Fruit fly (Drosophila melanogaster) whole organism, prepupa: ENCODE measurements around the gene Obp28a.

Experiments used
- CG10631 ChIP-seq: fragments of 200-800 bp; sonication (Bioruptor generic); optimal IDR thresholded peaks from 2 replicates; lab custom pipeline; 2016; ENCODE audit warnings: missing biosample characterization, missing genetic modification characterization
- CG10669 ChIP-seq: fragments of 200-800 bp; sonication (Bioruptor generic); optimal IDR thresholded peaks from 3 replicates; lab custom pipeline; 2018; ENCODE audit warnings: missing biosample characterization, mild to moderate bottlenecking, missing genetic modification characterization, moderate library complexity
- CG11294 ChIP-seq: fragments of 200-800 bp; sonication (Bioruptor generic); IDR thresholded peaks from 2 replicates; pipeline ENCODE4 v1.3.6; 2022; ENCODE audit warnings: missing biosample characterization, missing genetic modification characterization
- CG11762 ChIP-seq: fragments of 200-800 bp; sonication (Bioruptor generic); optimal IDR thresholded peaks from 3 replicates; lab custom pipeline; 2016; ENCODE audit warnings: missing biosample characterization, missing genetic modification characterization; ENCODE audit not compliant: insufficient read depth
- CG11902 ChIP-seq: fragments of 200-800 bp; sonication (Bioruptor generic); optimal IDR thresholded peaks from 3 replicates; lab custom pipeline; 2016; ENCODE audit warnings: missing biosample characterization, missing genetic modification characterization
- CG16779 ChIP-seq: fragments of 200-800 bp; sonication (Bioruptor generic); optimal IDR thresholded peaks from 3 replicates; lab custom pipeline; 2017; ENCODE audit warnings: missing biosample characterization, mild to moderate bottlenecking, missing genetic modification characterization
- CG3032 ChIP-seq: fragments of 200-800 bp; optimal IDR thresholded peaks from 2 replicates; lab custom pipeline; 2019; ENCODE audit warnings: missing biosample characterization, mild to moderate bottlenecking, missing genetic modification characterization, moderate library complexity
- CG31627 ChIP-seq: fragments of 200-800 bp; sonication (Bioruptor generic); optimal IDR thresholded peaks from 3 replicates; lab custom pipeline; 2016; ENCODE audit warnings: missing biosample characterization, missing genetic modification characterization
- CG32006 ChIP-seq: fragments of 200-800 bp; sonication (Bioruptor generic); optimal IDR thresholded peaks from 3 replicates; lab custom pipeline; 2017; ENCODE audit warnings: missing biosample characterization, mild to moderate bottlenecking, missing genetic modification characterization
- CG34406 ChIP-seq: fragments of 200-800 bp; sonication (Bioruptor generic); optimal IDR thresholded peaks from 3 replicates; lab custom pipeline; 2016; ENCODE audit warnings: missing biosample characterization, missing genetic modification characterization
- CG3919 ChIP-seq: fragments of 200-800 bp; sonication (Bioruptor generic); optimal IDR thresholded peaks from 3 replicates; lab custom pipeline; 2016; ENCODE audit warnings: missing biosample characterization, missing genetic modification characterization
- CG4318 ChIP-seq: fragments of 200-800 bp; sonication (Bioruptor generic); optimal IDR thresholded peaks from 3 replicates; lab custom pipeline; 2017; ENCODE audit warnings: missing biosample characterization, mild to moderate bottlenecking, missing genetic modification characterization
- CG6163 ChIP-seq: fragments of 200-800 bp; sonication (Bioruptor generic); IDR thresholded peaks from 3 replicates; pipeline ENCODE4 v1.3.6; 2022; ENCODE audit warnings: missing biosample characterization, missing genetic modification characterization
- CG6792 ChIP-seq: fragments of 200-800 bp; sonication (Bioruptor generic); optimal IDR thresholded peaks from 3 replicates; lab custom pipeline; 2016; ENCODE audit warnings: missing biosample characterization, missing genetic modification characterization
- CG6808 ChIP-seq: fragments of 200-800 bp; sonication (Bioruptor generic); optimal IDR thresholded peaks from 3 replicates; lab custom pipeline; 2017; ENCODE audit warnings: missing biosample characterization, missing genetic modification characterization, mild to moderate bottlenecking, moderate library complexity, missing genetic modification reagents
- CG6854 ChIP-seq: fragments of 200-800 bp; sonication (Bioruptor generic); optimal IDR thresholded peaks from 2 replicates; lab custom pipeline; 2017; ENCODE audit warnings: missing biosample characterization, mild to moderate bottlenecking, missing genetic modification characterization
- CG8319 ChIP-seq: fragments of 200-800 bp; sonication (Bioruptor generic); optimal IDR thresholded peaks from 3 replicates; lab custom pipeline; 2016; ENCODE audit warnings: missing biosample characterization, missing genetic modification characterization
- CG8632 ChIP-seq: fragments of 200-800 bp; sonication (Bioruptor generic); optimal IDR thresholded peaks from 3 replicates; lab custom pipeline; 2016; ENCODE audit warnings: missing biosample characterization, missing genetic modification characterization
- Eip75B ChIP-seq: fragments of 200-800 bp; sonication (Bioruptor generic); optimal IDR thresholded peaks from 3 replicates; lab custom pipeline; 2016; ENCODE audit warnings: missing biosample characterization, missing genetic modification characterization
- Eip78C ChIP-seq: fragments of 200-800 bp; sonication (Bioruptor generic); peaks from one replicate; lab custom pipeline; 2016; ENCODE audit warnings: missing biosample characterization, missing genetic modification characterization
- Eip93F ChIP-seq: fragments of 200-800 bp; sonication (Bioruptor generic); optimal IDR thresholded peaks from 2 replicates; lab custom pipeline; 2016; ENCODE audit warnings: missing biosample characterization, mild to moderate bottlenecking, missing genetic modification characterization
- Ets96B ChIP-seq: fragments of 200-800 bp; optimal IDR thresholded peaks from 2 replicates; lab custom pipeline; 2019; ENCODE audit warnings: missing biosample characterization, mild to moderate bottlenecking, missing genetic modification characterization, moderate library complexity
- Gug ChIP-seq: fragments of 200-800 bp; sonication (Bioruptor generic); IDR thresholded peaks from 2 replicates; pipeline ENCODE4 v1.3.6; 2022; ENCODE audit warnings: missing biosample characterization, missing genetic modification characterization
- Hr38 ChIP-seq: sonication (Bioruptor generic); optimal IDR thresholded peaks from 2 replicates; lab custom pipeline; 2016; ENCODE audit warnings: missing biosample characterization, missing genetic modification characterization
- Hr39 ChIP-seq: fragments of 200-800 bp; sonication (Bioruptor generic); optimal IDR thresholded peaks from 2 replicates; lab custom pipeline; 2016; ENCODE audit warnings: missing biosample characterization, missing genetic modification characterization
- Hr4 ChIP-seq: fragments of 200-800 bp; sonication (Bioruptor generic); optimal IDR thresholded peaks from 3 replicates; lab custom pipeline; 2016; ENCODE audit warnings: missing biosample characterization, missing genetic modification characterization
- OdsH ChIP-seq: fragments of 200-800 bp; sonication (Bioruptor generic); optimal IDR thresholded peaks from 3 replicates; lab custom pipeline; 2016; ENCODE audit warnings: missing biosample characterization, missing genetic modification characterization
- Smox ChIP-seq: fragments of 200-800 bp; sonication (Bioruptor generic); optimal IDR thresholded peaks from 3 replicates; lab custom pipeline; 2016; ENCODE audit warnings: missing biosample characterization, missing genetic modification characterization
- Sox15 ChIP-seq: fragments of 200-800 bp; sonication (Bioruptor generic); optimal IDR thresholded peaks from 3 replicates; lab custom pipeline; 2016; ENCODE audit warnings: missing biosample characterization, missing genetic modification characterization
- achi ChIP-seq: fragments of 200-800 bp; sonication (Bioruptor generic); optimal IDR thresholded peaks from 3 replicates; lab custom pipeline; 2016; ENCODE audit warnings: missing biosample characterization, missing genetic modification characterization
- dac ChIP-seq: fragments of 200-800 bp; sonication (Bioruptor generic); optimal IDR thresholded peaks from 2 replicates; lab custom pipeline; 2017; ENCODE audit warnings: missing biosample characterization, mild to moderate bottlenecking, missing genetic modification characterization
- dsx ChIP-seq: fragments of 200-800 bp; optimal IDR thresholded peaks from 3 replicates; lab custom pipeline; 2019; ENCODE audit warnings: missing biosample characterization, mild to moderate bottlenecking, missing genetic modification characterization, moderate library complexity; ENCODE audit not compliant: poor library complexity, severe bottlenecking
- eg ChIP-seq: fragments of 200-800 bp; sonication (Bioruptor generic); IDR thresholded peaks from 3 replicates; pipeline ENCODE4 v1.3.6; 2022; ENCODE audit warnings: missing biosample characterization, missing genetic modification characterization
- esn ChIP-seq: fragments of 200-800 bp; sonication (Bioruptor generic); optimal IDR thresholded peaks from 2 replicates; lab custom pipeline; 2016; ENCODE audit warnings: missing biosample characterization, mild to moderate bottlenecking, missing genetic modification characterization, moderate library complexity
- fd59A ChIP-seq: fragments of 200-800 bp; sonication (Bioruptor generic); optimal IDR thresholded peaks from 2 replicates; lab custom pipeline; 2017; ENCODE audit warnings: missing biosample characterization, mild to moderate bottlenecking, missing genetic modification characterization, missing genetic modification reagents
- fd85E ChIP-seq: fragments of 200-800 bp; sonication (Bioruptor generic); optimal IDR thresholded peaks from 3 replicates; lab custom pipeline; 2016; ENCODE audit warnings: missing biosample characterization, missing genetic modification characterization
- fkh ChIP-seq: fragments of 200-800 bp; sonication (Bioruptor generic); optimal IDR thresholded peaks from 3 replicates; lab custom pipeline; 2017; ENCODE audit warnings: missing biosample characterization, mild to moderate bottlenecking, missing genetic modification characterization, moderate library complexity
- lz ChIP-seq: fragments of 200-800 bp; sonication (Bioruptor generic); optimal IDR thresholded peaks from 3 replicates; lab custom pipeline; 2016; ENCODE audit warnings: missing biosample characterization, missing genetic modification characterization
- net ChIP-seq: fragments of 200-800 bp; sonication (Bioruptor generic); optimal IDR thresholded peaks from 3 replicates; lab custom pipeline; 2016; ENCODE audit warnings: missing biosample characterization, missing genetic modification characterization
- pdm3 ChIP-seq: fragments of 200-800 bp; sonication (Bioruptor generic); optimal IDR thresholded peaks from 3 replicates; lab custom pipeline; 2016; ENCODE audit warnings: missing biosample characterization, missing genetic modification characterization
- spab ChIP-seq: fragments of 200-800 bp; sonication (Bioruptor generic); optimal IDR thresholded peaks from 2 replicates; lab custom pipeline; 2017; ENCODE audit warnings: missing biosample characterization, mild to moderate bottlenecking, missing genetic modification characterization, missing genetic modification reagents
- ss ChIP-seq, 2 experiments: fragments of 200-800 bp; sonication (Bioruptor generic); optimal IDR thresholded peaks; 2 replicates in 1 of 2; 3 replicates in 1 of 2; lab custom pipeline; 2017 to 2018; ENCODE audit warnings: mild to moderate bottlenecking in 2 of 2, missing biosample characterization in 2 of 2, missing genetic modification characterization in 2 of 2, moderate library complexity in 1 of 2
- svp ChIP-seq: fragments of 200-800 bp; sonication (Bioruptor generic); peaks from one replicate; lab custom pipeline; 2016; ENCODE audit warnings: missing biosample characterization, missing genetic modification characterization
- topi ChIP-seq: fragments of 200-800 bp; sonication (Bioruptor generic); optimal IDR thresholded peaks from 3 replicates; lab custom pipeline; 2016; ENCODE audit warnings: missing biosample characterization, missing genetic modification characterization
- vri ChIP-seq: fragments of 200-800 bp; sonication (Bioruptor generic); optimal IDR thresholded peaks from 3 replicates; lab custom pipeline; 2016; ENCODE audit warnings: missing biosample characterization, mild to moderate bottlenecking, missing genetic modification characterization

Gene Obp28a

DNA sequence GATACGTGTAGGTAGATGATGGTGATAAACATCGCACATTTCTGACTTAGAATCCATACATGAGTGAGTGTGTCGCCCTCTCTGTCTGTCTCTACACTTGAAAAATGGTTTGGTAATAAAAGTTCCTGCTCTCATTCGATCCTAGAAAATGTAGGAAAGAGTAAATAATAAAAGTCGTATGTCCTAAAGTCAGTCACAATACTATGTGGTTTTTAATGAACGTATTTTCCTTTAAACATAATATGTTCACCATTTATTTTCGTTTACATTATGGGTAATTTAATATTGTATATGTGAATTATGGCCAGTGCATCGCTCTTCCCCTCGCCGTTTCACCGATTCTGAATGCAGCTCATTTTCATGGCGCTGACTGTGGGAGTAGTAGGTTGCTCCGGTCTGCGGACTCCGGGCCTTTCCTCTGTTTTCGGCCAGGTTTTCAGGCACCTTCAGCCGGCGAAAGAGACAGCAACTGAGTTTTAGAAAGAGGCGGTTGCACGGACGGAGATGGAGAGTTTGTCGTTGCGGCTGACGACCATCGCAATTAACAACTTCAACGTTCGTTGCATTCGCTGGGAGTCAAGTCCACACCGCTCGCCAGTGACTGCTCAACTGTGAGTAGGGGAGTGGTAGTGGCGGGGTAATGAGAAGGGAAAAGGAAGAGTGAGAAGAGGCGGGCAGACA is 35.6 kb upstream of the Obp28a start (continued):
- TF ChIP-seq net (GFP tag; lab: Kevin White, UChicago) (peak; percentile 42), Eip78C (GFP tag; lab: Kevin White, UChicago) (peak; percentile 81), CG31627 (GFP tag; lab: Kevin White, UChicago) (peak; percentile 4), spab (GFP tag; lab: Kevin White, UChicago) (peak; percentile 14), dsx (GFP tag; lab: Kevin White, UChicago) (no peak), CG3919 (GFP tag; lab: Kevin White, UChicago) (peak; percentile 25), CG34406 (no peak), CG8632 (GFP tag; lab: Kevin White, UChicago) (no peak), pdm3 (GFP tag; lab: Kevin White, UChicago) (peak; percentile 23)

DNA sequence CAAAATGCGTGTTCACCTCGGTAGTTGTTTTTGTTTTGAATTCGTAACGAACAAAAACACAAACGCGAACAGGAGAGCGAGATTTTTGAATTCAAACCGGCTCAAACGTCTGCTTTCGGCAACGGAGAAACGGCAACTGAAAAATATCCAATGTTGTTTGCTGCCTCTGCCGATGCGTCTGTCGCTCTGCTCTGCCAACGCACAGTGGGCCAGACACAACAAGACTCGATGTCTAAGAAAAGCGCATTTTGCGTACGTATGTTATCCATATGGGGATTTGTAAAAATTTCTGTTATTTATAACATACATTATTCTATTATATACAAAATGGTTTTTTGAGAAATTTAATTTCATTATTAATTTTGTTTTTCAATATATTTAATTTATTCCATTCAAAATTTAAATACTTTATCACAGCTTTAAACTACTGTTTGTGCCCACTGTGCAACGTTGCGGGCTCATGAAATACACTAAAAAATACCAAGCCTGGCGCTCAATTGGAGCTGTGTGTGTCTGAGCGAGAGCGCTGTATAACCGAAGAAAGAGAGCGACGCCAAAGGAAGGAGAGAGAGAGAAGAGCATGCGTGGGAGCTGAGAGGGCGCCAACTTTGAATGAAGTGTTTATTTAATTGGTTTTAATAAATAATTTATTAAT is 33.4 kb upstream of the Obp28a start:
- TF ChIP-seq Hr4 (GFP tag; lab: Kevin White, UChicago) (peak; percentile 95), CG11762 (GFP tag; lab: Kevin White, UChicago) (peak; percentile 95), Gug (GFP tag; lab: Robert Waterston, UW) (peak; percentile 95), CG6854 (GFP tag; lab: Kevin White, UChicago) (peak; percentile 98), topi (peak; percentile 93), Eip75B (GFP tag; lab: Kevin White, UChicago) (peak; percentile 91), esn (peak; percentile 97), Hr39 (peak; percentile 86), CG6808 (GFP tag; lab: Kevin White, UChicago) (peak; percentile 98), CG6163 (peak; percentile 94), spab (GFP tag; lab: Kevin White, UChicago) (peak; percentile 99), Sox15 (peak; percentile 94), fd85E (peak; percentile 95), fd59A (GFP tag; lab: Kevin White, UChicago) (peak; percentile 98), CG32006 (GFP tag; lab: Kevin White, UChicago) (peak; percentile 98), achi (GFP tag; lab: Kevin White, UChicago) (peak; percentile 98), eg (GFP tag; lab: Robert Waterston, UW) (peak; percentile 97), net (GFP tag; lab: Kevin White, UChicago) (peak; percentile 98), OdsH (GFP tag; lab: Kevin White, UChicago) (peak; percentile 98), CG3032 (tag; lab: Kevin White, UChicago) (peak; percentile 99), vri (peak; percentile 91), CG10631 (GFP tag; lab: Kevin White, UChicago) (peak; percentile 98), CG4318 (GFP tag; lab: Kevin White, UChicago) (peak; percentile 97), ss (GFP tag; optimal IDR thresholded peaks at IDR 0.05; lab: Kevin White, UChicago) (peak; percentile 97 to 98), CG10669 (GFP tag; lab: Kevin White, UChicago) (peak; percentile 98), CG16779 (tag; lab: Kevin White, UChicago) (peak; percentile 96), CG11294 (GFP tag; lab: Robert Waterston, UW) (peak; percentile 94), pdm3 (GFP tag; lab: Kevin White, UChicago) (peak; percentile 92), Hr38 (GFP tag; lab: Kevin White, UChicago) (no peak), Smox (GFP tag; lab: Kevin White, UChicago) (peak; percentile 93), CG6792 (GFP tag; lab: Kevin White, UChicago) (peak; percentile 97), dac (GFP tag; lab: Kevin White, UChicago) (peak; percentile 96), CG31627 (GFP tag; lab: Kevin White, UChicago) (peak; percentile 86), Ets96B (peak; percentile 99), CG8632 (GFP tag; lab: Kevin White, UChicago) (peak; percentile 97), Eip78C (GFP tag; lab: Kevin White, UChicago) (peak; percentile 99), CG3919 (GFP tag; lab: Kevin White, UChicago) (peak; percentile 97), CG11902 (peak; percentile 94), dsx (GFP tag; lab: Kevin White, UChicago) (peak; percentile 97), fkh (GFP tag; lab: Kevin White, UChicago) (peak; percentile 90), lz (peak; percentile 93), Eip93F (GFP tag; lab: Kevin White, UChicago) (peak; percentile 78), CG8319 (GFP tag; lab: Kevin White, UChicago) (peak; percentile 94), svp (GFP tag; lab: Kevin White, UChicago) (peak; percentile 98)
